Fruit fly (Drosophila melanogaster) whole organism, pupa: Measurements from ENCODE around the gene Aatf.

ENCODE experiments used
- CG10348 ChIP-seq: fragments of 200-800 bp; sonication (Bioruptor generic); IDR thresholded peaks from 2 replicates; pipeline ENCODE4 v1.3.6; 2022; ENCODE audit warnings: missing biosample characterization, missing genetic modification characterization
- CG12605 ChIP-seq: fragments of 200-800 bp; sonication (Bioruptor generic); IDR thresholded peaks from 2 replicates; pipeline ENCODE4 v1.3.6; 2022; ENCODE audit warnings: missing biosample characterization, missing genetic modification characterization
- CG13204 ChIP-seq: fragments of 200-800 bp; sonication (Bioruptor generic); optimal IDR thresholded peaks from 2 replicates; lab custom pipeline; 2018; ENCODE audit warnings: missing biosample characterization, mild to moderate bottlenecking, missing genetic modification characterization, moderate library complexity
- CG14655 ChIP-seq: fragments of 200-800 bp; sonication (Bioruptor generic); optimal IDR thresholded peaks from 3 replicates; lab custom pipeline; 2017; ENCODE audit warnings: mild to moderate bottlenecking, missing biosample characterization, missing genetic modification reagents, missing genetic modification characterization
- CG15710 ChIP-seq: fragments of 200-800 bp; sonication (Bioruptor generic); optimal IDR thresholded peaks from 2 replicates; lab custom pipeline; 2018; ENCODE audit warnings: missing biosample characterization, mild to moderate bottlenecking, missing genetic modification characterization, moderate library complexity
- CG17806 ChIP-seq: fragments of 200-800 bp; sonication (Bioruptor generic); optimal IDR thresholded peaks from 2 replicates; lab custom pipeline; 2018; ENCODE audit warnings: missing biosample characterization, mild to moderate bottlenecking, missing genetic modification characterization, moderate library complexity
- CG32121 ChIP-seq: fragments of 200-800 bp; sonication (Bioruptor generic); IDR thresholded peaks from 2 replicates; pipeline ENCODE4 v1.3.6; 2022; ENCODE audit warnings: missing biosample characterization, missing genetic modification characterization
- CG34367 ChIP-seq: fragments of 200-800 bp; sonication (Bioruptor generic); optimal IDR thresholded peaks from 2 replicates; lab custom pipeline; 2018; ENCODE audit warnings: missing biosample characterization, mild to moderate bottlenecking, missing genetic modification characterization
- CG4496 ChIP-seq: fragments of 200-800 bp; sonication (Bioruptor generic); IDR thresholded peaks from 3 replicates; pipeline ENCODE4 v1.3.6; 2022; ENCODE audit warnings: missing biosample characterization, missing genetic modification characterization
- CG8159 ChIP-seq: fragments of 200-800 bp; sonication (Bioruptor generic); optimal IDR thresholded peaks from 3 replicates; lab custom pipeline; 2018; ENCODE audit warnings: missing biosample characterization, mild to moderate bottlenecking, missing genetic modification characterization, moderate library complexity
- CG8301 ChIP-seq: fragments of 200-800 bp; sonication (Bioruptor generic); optimal IDR thresholded peaks from 2 replicates; lab custom pipeline; 2018; ENCODE audit warnings: missing biosample characterization, mild to moderate bottlenecking, missing genetic modification characterization
- CG9948 ChIP-seq: fragments of 200-800 bp; sonication (Bioruptor generic); optimal IDR thresholded peaks from 2 replicates; lab custom pipeline; 2018; ENCODE audit warnings: missing biosample characterization, mild to moderate bottlenecking, missing genetic modification characterization, moderate library complexity
- D1 ChIP-seq: fragments of 200-800 bp; sonication (Bioruptor generic); optimal IDR thresholded peaks from 2 replicates; lab custom pipeline; 2018; ENCODE audit warnings: missing biosample characterization, mild to moderate bottlenecking, missing genetic modification characterization, moderate library complexity
- EcR ChIP-seq: fragments of 200-800 bp; sonication (Bioruptor generic); optimal IDR thresholded peaks from 3 replicates; lab custom pipeline; 2019; ENCODE audit warnings: missing biosample characterization, missing genetic modification characterization, mild to moderate bottlenecking, moderate library complexity, missing genetic modification reagents
- Ets98B ChIP-seq: fragments of 200-800 bp; sonication (Bioruptor generic); IDR thresholded peaks from 2 replicates; pipeline ENCODE4 v1.3.6; 2022; ENCODE audit warnings: missing biosample characterization, missing genetic modification characterization
- Pif1A ChIP-seq: fragments of 200-800 bp; sonication (Bioruptor generic); optimal IDR thresholded peaks from 3 replicates; lab custom pipeline; 2016; ENCODE audit warnings: missing biosample characterization, missing genetic modification characterization
- Pif1B ChIP-seq: fragments of 200-800 bp; sonication (Bioruptor generic); optimal IDR thresholded peaks from 3 replicates; lab custom pipeline; 2016; ENCODE audit warnings: missing biosample characterization, missing genetic modification characterization
- Snoo ChIP-seq: fragments of 200-800 bp; sonication (Bioruptor generic); optimal IDR thresholded peaks from 3 replicates; lab custom pipeline; 2017; ENCODE audit warnings: missing biosample characterization, mild to moderate bottlenecking, missing genetic modification characterization, inconsistent platforms
- fd96Ca ChIP-seq: fragments of 200-800 bp; sonication (Bioruptor generic); IDR thresholded peaks from 3 replicates; pipeline ENCODE4 v1.3.6; 2022; ENCODE audit warnings: missing biosample characterization, missing genetic modification characterization
- gl ChIP-seq: fragments of 200-800 bp; sonication (Bioruptor generic); optimal IDR thresholded peaks from 2 replicates; lab custom pipeline; 2018; ENCODE audit warnings: missing biosample characterization, mild to moderate bottlenecking, missing genetic modification characterization
- rn ChIP-seq: fragments of 200-800 bp; sonication (Bioruptor generic); IDR thresholded peaks from 2 replicates; pipeline ENCODE4 v1.3.6; 2022; ENCODE audit warnings: missing biosample characterization, missing genetic modification characterization

Aatf gene

DNA sequence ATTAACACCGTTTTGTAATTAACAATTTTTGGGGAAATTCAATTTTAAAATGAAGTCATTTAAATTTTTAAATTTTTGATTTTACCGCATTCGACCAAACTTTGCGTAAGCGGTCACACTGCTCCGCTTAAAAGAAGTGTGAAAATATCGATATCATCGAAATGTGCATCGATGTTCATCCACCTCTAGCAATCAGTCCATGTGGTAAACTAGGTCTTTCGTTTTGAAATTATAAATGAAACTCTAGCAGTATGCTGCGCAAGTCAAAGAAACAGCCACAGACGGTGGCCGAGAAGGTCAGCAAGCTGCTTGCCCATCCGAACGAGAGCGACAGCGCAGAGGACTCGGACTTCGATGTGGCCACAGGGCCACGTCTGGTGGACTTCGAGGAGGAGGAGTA, at the start of gene Aatf:
TSS of gene Aatf (plus strand) at position 166 of the 400 bp plus-strand sequence.
- TF ChIP-seq Ets98B (GFP tag; lab: Robert Waterston, UW) = 0 out of 2 replicates have a peak, but pooled peaks have one; percentile 6
- no peak for TF ChIP-seq CG34367
- TF ChIP-seq, all 21 proteins: peak for 1

DNA sequence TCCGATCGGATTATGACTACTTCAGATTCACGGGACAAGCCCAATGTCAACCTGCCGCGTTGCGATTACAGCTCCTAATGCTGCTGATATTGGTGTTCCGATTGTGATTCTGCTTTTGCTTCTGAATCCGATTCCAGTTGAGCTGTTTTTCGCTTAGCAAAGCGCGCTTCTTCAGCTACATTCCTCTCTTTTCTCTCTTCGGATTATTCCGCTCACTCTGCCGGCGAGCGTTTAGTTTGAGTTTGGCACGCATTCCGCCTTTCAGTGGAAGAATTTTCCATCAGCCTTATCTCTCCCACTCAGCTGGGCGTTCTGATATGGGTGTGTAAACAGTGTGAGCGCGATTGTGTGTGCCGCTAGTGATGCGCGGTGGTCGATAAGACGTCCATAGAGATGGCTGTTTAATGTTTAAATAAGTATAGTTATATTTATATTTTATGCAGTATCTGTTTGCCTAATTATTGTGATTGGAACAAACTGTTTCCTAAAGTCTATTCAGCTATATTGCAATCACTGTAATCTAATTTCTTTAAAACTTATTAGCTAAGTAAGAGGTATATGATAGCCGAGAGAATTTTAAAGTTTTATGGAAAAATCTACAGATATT, 49.6 kb upstream of the Aatf start, which contains the start of gene Galt:
TSS of gene Galt (minus strand) at position 315 of the 607 bp plus-strand sequence.
- no peak for TF ChIP-seq rn (GFP tag; lab: Robert Waterston, UW)
- TF ChIP-seq CG13204 (GFP tag; lab: Kevin White, UChicago) = no peak
- TF ChIP-seq Snoo (tag; lab: Kevin White, UChicago) = peak; percentile 42
- peak; percentile 37 for TF ChIP-seq CG17806 (tag; lab: Kevin White, UChicago)
- peak; percentile 27 for TF ChIP-seq CG9948 (tag; lab: Kevin White, UChicago)
- TF ChIP-seq fd96Ca (GFP tag; lab: Robert Waterston, UW) = peak; percentile 6; the same call in 1 of the 3 replicates
- peak; percentile 43 for TF ChIP-seq CG8301
- TF ChIP-seq CG4496 (GFP tag; lab: Robert Waterston, UW) = 0 out of 3 replicates have a peak, but pooled peaks have one; percentile 21
- TF ChIP-seq CG32121 (GFP tag; lab: Robert Waterston, UW) = peak; percentile 36
- TF ChIP-seq CG15710 (tag; lab: Kevin White, UChicago) = peak; percentile 39
- TF ChIP-seq CG8159 (tag; lab: Kevin White, UChicago) = peak; percentile 58
- no peak; the same call in 1 of the 2 replicates for TF ChIP-seq Ets98B (GFP tag; lab: Robert Waterston, UW)

DNA sequence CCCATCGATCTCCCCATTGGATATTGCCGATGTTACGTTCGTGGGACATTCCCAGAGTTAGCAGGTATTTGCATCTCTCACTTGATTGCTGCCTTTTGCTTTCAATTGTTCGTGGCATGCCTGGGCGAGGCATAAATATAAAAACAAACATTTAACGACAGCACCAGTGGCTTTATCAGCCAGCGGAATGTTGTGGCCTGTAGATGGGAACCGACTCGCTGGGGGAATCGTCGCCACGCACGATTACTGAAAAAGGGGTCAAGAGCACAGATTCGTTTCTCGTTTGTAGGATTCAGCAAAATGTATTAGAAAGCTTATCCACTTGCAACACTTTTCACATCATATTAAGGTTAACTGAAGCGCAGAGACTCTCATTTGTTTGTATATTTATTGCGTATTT, 46.0 kb upstream of the Aatf start:
- TF ChIP-seq CG10348 (GFP tag; lab: Robert Waterston, UW) (no peak), EcR (GFP tag; lab: Kevin White, UChicago) (peak; percentile 36), CG32121 (GFP tag; lab: Robert Waterston, UW) (peak; percentile 11; the same call in 1 of the 2 replicates)
- TF ChIP-seq, all 21 proteins: peak for 2

DNA sequence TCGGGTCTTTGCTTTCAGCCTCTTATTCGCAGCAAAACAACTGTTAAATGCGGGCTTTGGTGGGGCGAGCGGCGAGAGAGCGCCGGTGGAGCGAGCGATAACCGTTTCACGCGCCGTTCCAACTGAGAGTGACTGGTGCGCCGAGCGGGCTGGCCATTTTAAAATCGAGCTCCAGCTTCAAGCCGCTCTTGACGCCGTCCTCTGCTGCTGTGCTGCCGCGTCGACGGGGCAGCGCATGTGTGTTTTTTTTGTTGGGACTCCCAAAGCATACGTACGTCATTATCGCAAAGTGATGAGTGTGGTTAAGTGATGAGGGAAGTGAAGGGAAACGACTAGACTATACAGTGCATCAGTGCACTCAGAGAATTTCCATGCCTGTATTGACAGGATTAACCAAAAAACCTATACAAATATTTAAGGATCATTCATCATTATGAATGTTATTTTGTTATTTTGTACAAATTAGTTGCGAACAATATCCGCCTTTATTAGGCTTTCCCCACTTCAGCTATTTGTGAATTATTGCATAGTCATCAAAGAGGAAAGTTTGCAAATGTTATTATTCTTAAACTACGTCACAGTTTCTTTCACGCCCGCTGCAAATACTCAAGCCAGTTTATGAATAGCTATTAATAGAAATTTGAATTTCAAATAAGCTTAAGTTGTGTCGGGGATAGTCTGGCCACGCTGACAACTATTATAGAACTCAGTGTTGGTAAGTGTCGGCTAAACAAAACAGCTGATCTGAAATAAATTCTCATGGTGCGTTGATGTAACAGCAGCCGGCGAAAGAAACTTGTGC, 44.0 kb upstream of the Aatf start, which contains the start of gene Spn27A:
TSS of gene Spn27A (minus strand) at position 137 of the 802 bp plus-strand sequence.
- TF ChIP-seq CG17806 (tag; lab: Kevin White, UChicago) (peak; percentile 72), CG34367 (peak; percentile 60), D1 (no peak), CG13204 (GFP tag; lab: Kevin White, UChicago) (peak; percentile 96), gl (peak; percentile 65), CG10348 (GFP tag; lab: Robert Waterston, UW) (no peak), CG32121 (GFP tag; lab: Robert Waterston, UW) (peak; percentile 84), Pif1A (GFP tag; lab: Kevin White, UChicago) (no peak), Snoo (tag; lab: Kevin White, UChicago) (peak; percentile 58), rn (GFP tag; lab: Robert Waterston, UW) (peak; percentile 44; the same call in 1 of the 2 replicates), CG4496 (GFP tag; lab: Robert Waterston, UW) (peak; percentile 76), CG14655 (GFP tag; lab: Kevin White, UChicago) (no peak), EcR (GFP tag; lab: Kevin White, UChicago) (peak; percentile 45), Ets98B (GFP tag; lab: Robert Waterston, UW) (peak; percentile 75), fd96Ca (GFP tag; lab: Robert Waterston, UW) (peak; percentile 80), CG8159 (tag; lab: Kevin White, UChicago) (no peak), CG8301 (no peak), CG12605 (peak; percentile 71), CG9948 (tag; lab: Kevin White, UChicago) (peak; percentile 70), Pif1B (peak; percentile 70), CG15710 (tag; lab: Kevin White, UChicago) (peak; percentile 67)

DNA sequence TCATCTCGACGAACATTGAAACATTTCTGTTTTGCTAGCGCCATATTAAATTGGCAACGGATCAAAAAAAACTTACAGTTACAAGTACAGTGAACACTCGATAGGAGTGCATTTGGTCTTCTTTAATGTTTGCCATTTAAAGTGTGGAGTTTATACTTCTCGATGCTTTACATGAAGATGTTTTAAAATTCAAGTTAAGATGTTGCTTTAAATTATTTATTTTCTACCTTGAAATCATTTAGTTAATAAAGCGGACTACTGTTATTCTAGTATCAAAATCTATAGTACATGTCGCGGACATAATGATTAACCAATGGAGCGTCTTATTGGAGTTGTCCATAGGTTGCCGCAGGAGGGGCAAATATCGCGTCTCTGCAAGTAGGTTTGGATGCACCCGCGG, 40.9 kb upstream of the Aatf start, which contains the start of gene cort:
TSS of gene cort (minus strand) at position 101 of the 400 bp plus-strand sequence.
- no peak for TF ChIP-seq CG12605

DNA sequence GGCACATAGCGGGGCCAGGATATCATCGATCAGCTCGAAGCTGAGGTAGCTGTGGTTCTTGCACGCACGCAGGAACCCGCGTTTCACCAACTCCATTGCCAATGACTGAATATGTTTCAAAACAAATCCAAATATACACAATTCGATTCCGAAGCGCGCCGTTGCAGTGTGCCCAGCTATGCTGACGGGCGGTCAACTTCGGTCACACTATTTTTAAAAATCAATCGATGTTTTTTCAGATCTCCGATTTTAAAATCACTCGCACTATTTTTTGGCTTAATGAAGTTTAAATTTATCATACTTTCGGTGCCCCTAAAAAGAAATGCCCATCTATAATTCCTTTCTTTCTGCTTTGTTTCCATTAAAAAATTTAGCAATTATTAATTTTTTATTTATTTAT, 40.0 kb upstream of the Aatf start, which contains the start of gene Nse1:
TSS of gene Nse1 (minus strand) at position 173 of the 400 bp plus-strand sequence.
- TF ChIP-seq gl = no peak
- no peak for TF ChIP-seq CG13204 (GFP tag; lab: Kevin White, UChicago)
- TF ChIP-seq CG15710 (tag; lab: Kevin White, UChicago) = no peak
- TF ChIP-seq CG10348 (GFP tag; lab: Robert Waterston, UW) = no peak
- TF ChIP-seq CG17806 (tag; lab: Kevin White, UChicago) = no peak
- no peak for TF ChIP-seq CG8301
- TF ChIP-seq CG4496 (GFP tag; lab: Robert Waterston, UW) = no peak
- TF ChIP-seq, all 21 proteins: peak for 0
